Worm (Caenorhabditis elegans) whole organism, late embryonic: ENCODE data around the gene ttr-6.

Experiments used
- C08G9.2 ChIP-seq: sonication (generic microtip); optimal IDR thresholded peaks from 2 replicates; lab custom pipeline; 2016; ENCODE audit warnings: mild to moderate bottlenecking, missing genetic modification characterization, moderate library complexity, missing compliant biosample characterization
- F13H6.1 ChIP-seq: sonication (generic microtip); optimal IDR thresholded peaks from 2 replicates; lab custom pipeline; 2016; ENCODE audit warnings: missing genetic modification characterization, missing compliant biosample characterization
- K09A11.1 ChIP-seq: sonication (generic microtip); optimal IDR thresholded peaks from 2 replicates; lab custom pipeline; 2017; ENCODE audit warnings: antibody characterized with exemption, mild to moderate bottlenecking, missing genetic modification characterization, missing compliant biosample characterization; ENCODE audit not compliant: insufficient read depth
- Y22D7AL.16 ChIP-seq: sonication (generic microtip); optimal IDR thresholded peaks from 2 replicates; lab custom pipeline; 2016; ENCODE audit warnings: missing genetic modification characterization, missing compliant biosample characterization
- ahr-1 ChIP-seq: sonication (generic microtip); optimal IDR thresholded peaks from 2 replicates; lab custom pipeline; 2016; ENCODE audit warnings: missing genetic modification characterization, missing compliant biosample characterization
- ama-1 ChIP-seq: fragments of 150-350 bp; optimal IDR thresholded peaks from 2 replicates; lab custom pipeline; 2014
- ceh-14 ChIP-seq: sonication (generic microtip); optimal IDR thresholded peaks from 2 replicates; lab custom pipeline; 2016; ENCODE audit warnings: missing genotype, missing genetic modification characterization, missing compliant biosample characterization
- ceh-18 ChIP-seq: sonication (generic microtip); optimal IDR thresholded peaks from 2 replicates; lab custom pipeline; 2016; ENCODE audit warnings: missing genetic modification characterization, missing compliant biosample characterization
- ceh-19 ChIP-seq: fragments of 200-800 bp; sonication (Bioruptor generic); optimal IDR thresholded peaks from 2 replicates; lab custom pipeline; 2018; ENCODE audit warnings: mild to moderate bottlenecking, missing genetic modification characterization, missing compliant biosample characterization
- ceh-22 ChIP-seq: sonication (generic microtip); optimal IDR thresholded peaks from 2 replicates; lab custom pipeline; 2017; ENCODE audit warnings: missing biosample characterization, missing genetic modification characterization
- ceh-30 ChIP-seq: fragments of 150-350 bp; optimal IDR thresholded peaks from 2 replicates; lab custom pipeline; 2014; ENCODE audit warnings: missing biosample characterization, missing genetic modification characterization
- ceh-31 ChIP-seq: sonication (generic microtip); optimal IDR thresholded peaks from 2 replicates; lab custom pipeline; 2016; ENCODE audit warnings: missing genetic modification characterization, missing compliant biosample characterization
- ceh-34 ChIP-seq: sonication (generic microtip); optimal IDR thresholded peaks from 2 replicates; lab custom pipeline; 2016; ENCODE audit warnings: mild to moderate bottlenecking, missing genetic modification characterization, missing compliant biosample characterization
- ceh-45 ChIP-seq: fragments of 200-800 bp; sonication (Bioruptor generic); IDR thresholded peaks from 2 replicates; pipeline ENCODE4 v1.3.6; 2022; ENCODE audit warnings: missing genetic modification reagents, missing genetic modification characterization, missing compliant biosample characterization
- ceh-9 ChIP-seq: sonication (generic microtip); optimal IDR thresholded peaks from 2 replicates; lab custom pipeline; 2016; ENCODE audit warnings: mild to moderate bottlenecking, missing genetic modification characterization, inconsistent platforms, missing compliant biosample characterization
- che-1 ChIP-seq: sonication (generic microtip); optimal IDR thresholded peaks from 2 replicates; lab custom pipeline; 2016; ENCODE audit warnings: mild to moderate bottlenecking, missing genetic modification characterization, missing compliant biosample characterization
- dmd-4 ChIP-seq: sonication (generic microtip); optimal IDR thresholded peaks from 2 replicates; lab custom pipeline; 2016; ENCODE audit warnings: borderline replicate concordance, missing genetic modification characterization, missing compliant biosample characterization
- dve-1 ChIP-seq: sonication (generic microtip); optimal IDR thresholded peaks from 2 replicates; lab custom pipeline; 2017; ENCODE audit warnings: antibody characterized with exemption, mild to moderate bottlenecking, missing genetic modification characterization, missing compliant biosample characterization
- elt-2 ChIP-seq: sonication (generic microtip); optimal IDR thresholded peaks from 2 replicates; lab custom pipeline; 2016; ENCODE audit warnings: missing genetic modification reagents, missing genetic modification characterization, missing compliant biosample characterization
- elt-4 ChIP-seq: sonication (generic microtip); optimal IDR thresholded peaks from 2 replicates; lab custom pipeline; 2016; ENCODE audit warnings: missing genetic modification characterization, missing compliant biosample characterization
- ets-4 ChIP-seq: sonication (generic microtip); optimal IDR thresholded peaks from 2 replicates; lab custom pipeline; 2016; ENCODE audit warnings: missing genetic modification characterization, missing compliant biosample characterization
- fkh-10 ChIP-seq: fragments of 150-350 bp; optimal IDR thresholded peaks from 2 replicates; lab custom pipeline; 2014; ENCODE audit warnings: missing biosample characterization, missing genetic modification reagents, missing genetic modification characterization
- gmeb-2 ChIP-seq: sonication (generic microtip); optimal IDR thresholded peaks from 2 replicates; lab custom pipeline; 2016; ENCODE audit warnings: missing genetic modification characterization, inconsistent platforms, missing compliant biosample characterization
- hlh-15 ChIP-seq: sonication (generic microtip); optimal IDR thresholded peaks from 2 replicates; lab custom pipeline; 2016; ENCODE audit warnings: missing genetic modification characterization, missing compliant biosample characterization
- hlh-30 ChIP-seq: sonication (generic microtip); optimal IDR thresholded peaks from 2 replicates; lab custom pipeline; 2017; ENCODE audit warnings: antibody characterized with exemption, missing genetic modification characterization, missing compliant biosample characterization; ENCODE audit not compliant: insufficient read depth
- hlh-6 ChIP-seq: sonication (generic microtip); optimal IDR thresholded peaks from 2 replicates; lab custom pipeline; 2016; ENCODE audit warnings: missing genotype, missing genetic modification characterization, missing compliant biosample characterization
- hlh-8 ChIP-seq: sonication (generic microtip); optimal IDR thresholded peaks from 2 replicates; lab custom pipeline; 2016; ENCODE audit warnings: missing genotype, missing genetic modification characterization, missing compliant biosample characterization
- lim-6 ChIP-seq: sonication (generic microtip); optimal IDR thresholded peaks from 2 replicates; lab custom pipeline; 2016; ENCODE audit warnings: missing genetic modification characterization, missing compliant biosample characterization
- lin-11 ChIP-seq: fragments of 200-800 bp; sonication (Bioruptor generic); optimal IDR thresholded peaks from 2 replicates; lab custom pipeline; 2018; ENCODE audit warnings: mild to moderate bottlenecking, missing genetic modification characterization, missing compliant biosample characterization
- madf-2 ChIP-seq: sonication (generic microtip); optimal IDR thresholded peaks from 2 replicates; lab custom pipeline; 2017; ENCODE audit warnings: missing genetic modification characterization, missing compliant biosample characterization
- odd-2 ChIP-seq: sonication (generic microtip); optimal IDR thresholded peaks from 2 replicates; lab custom pipeline; 2017; ENCODE audit warnings: antibody characterized with exemption, mild to moderate bottlenecking, missing genetic modification characterization, missing compliant biosample characterization
- pag-3 ChIP-seq: sonication (generic microtip); optimal IDR thresholded peaks from 2 replicates; lab custom pipeline; 2016; ENCODE audit warnings: missing compliant biosample characterization, missing genetic modification characterization, borderline replicate concordance
- pax-1 ChIP-seq: fragments of 150-350 bp; optimal IDR thresholded peaks from 2 replicates; lab custom pipeline; 2014; ENCODE audit warnings: missing biosample characterization, missing genetic modification characterization
- pqm-1 ChIP-seq: sonication (generic microtip); optimal IDR thresholded peaks from 2 replicates; lab custom pipeline; 2016; ENCODE audit warnings: missing genetic modification characterization, missing compliant biosample characterization
- pros-1 ChIP-seq: fragments of 150-350 bp; optimal IDR thresholded peaks from 2 replicates; lab custom pipeline; 2014; ENCODE audit warnings: missing biosample characterization, missing genetic modification reagents, missing genetic modification characterization
- ref-2 ChIP-seq: sonication (generic microtip); optimal IDR thresholded peaks from 2 replicates; lab custom pipeline; 2016; ENCODE audit warnings: missing genetic modification characterization, missing compliant biosample characterization
- sdc-2 ChIP-seq: sonication (generic microtip); optimal IDR thresholded peaks from 2 replicates; lab custom pipeline; 2016; ENCODE audit warnings: missing genotype, missing genetic modification characterization, missing compliant biosample characterization
- sox-2 ChIP-seq: fragments of 200-800 bp; sonication (Bioruptor generic); IDR thresholded peaks from 2 replicates; pipeline ENCODE4 v1.3.6; 2022; ENCODE audit warnings: missing genetic modification reagents, missing genetic modification characterization, missing compliant biosample characterization
- sox-4 ChIP-seq: sonication (generic microtip); optimal IDR thresholded peaks from 2 replicates; lab custom pipeline; 2017; ENCODE audit warnings: mild to moderate bottlenecking, missing genetic modification characterization, inconsistent platforms, missing compliant biosample characterization
- ttx-3 ChIP-seq: sonication (generic microtip); optimal IDR thresholded peaks from 2 replicates; lab custom pipeline; 2016; ENCODE audit warnings: missing genetic modification reagents, missing genetic modification characterization, missing compliant biosample characterization
- unc-42 ChIP-seq: sonication (generic microtip); optimal IDR thresholded peaks from 2 replicates; lab custom pipeline; 2016; ENCODE audit warnings: missing genotype, missing genetic modification characterization, missing compliant biosample characterization
- unc-55 ChIP-seq: sonication (generic microtip); optimal IDR thresholded peaks from 2 replicates; lab custom pipeline; 2017; ENCODE audit warnings: missing biosample characterization, missing genetic modification reagents, missing genetic modification characterization
- unc-86 ChIP-seq: sonication (generic microtip); optimal IDR thresholded peaks from 2 replicates; lab custom pipeline; 2016; ENCODE audit warnings: missing genetic modification characterization, missing compliant biosample characterization
- ztf-16 ChIP-seq: sonication (generic microtip); optimal IDR thresholded peaks from 2 replicates; lab custom pipeline; 2017; ENCODE audit warnings: missing genetic modification characterization, missing compliant biosample characterization

Gene ttr-6

ce11 chrX:6609717-6610116 lies 12.8 kb upstream of the ttr-6 start, which contains the start of gene C25B8.8 (continued):
- TF ChIP-seq pros-1 (tag; lab: Kevin White, UChicago): no peak
- TF ChIP-seq hlh-6 (tag; lab: Kevin White, UChicago): no peak
- TF ChIP-seq pqm-1 (tag; lab: Kevin White, UChicago): no peak

DNA sequence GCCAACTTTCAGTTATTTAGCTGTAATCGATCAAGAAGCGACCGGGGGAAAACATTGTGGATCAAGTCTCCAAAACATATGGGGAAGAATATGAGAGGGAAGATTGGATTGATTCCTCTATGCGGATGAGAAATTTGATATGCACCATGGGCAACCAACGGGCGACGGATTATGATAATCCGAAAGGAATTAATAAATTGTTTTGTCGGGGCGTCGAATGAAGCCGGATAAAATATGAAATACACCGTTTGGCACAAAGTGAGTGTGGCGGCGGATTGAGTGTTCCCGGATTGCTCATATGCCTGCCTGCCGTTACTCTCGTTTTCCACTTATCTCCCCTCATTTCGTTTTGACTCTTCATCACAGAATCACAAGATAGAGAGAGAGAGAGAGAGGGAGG lies 12.3 kb upstream of the ttr-6 start:
- TF ChIP-seq ahr-1: no peak
- no peak for TF ChIP-seq unc-42 (tag; lab: Kevin White, UChicago)
- TF ChIP-seq ceh-18: no peak
- no peak for TF ChIP-seq ceh-9 (tag; lab: Kevin White, UChicago)
- TF ChIP-seq fkh-10 (GFP tag; lab: Kevin White, UChicago): no peak
- no peak for TF ChIP-seq ceh-22 (tag; lab: Kevin White, UChicago)
- TF ChIP-seq hlh-8 (tag; lab: Kevin White, UChicago): no peak
- no peak for TF ChIP-seq sox-2 (GFP tag; lab: Robert Waterston, UW)
- TF ChIP-seq unc-86 (tag; lab: Kevin White, UChicago): no peak
- no peak for TF ChIP-seq ceh-45 (GFP tag; lab: Robert Waterston, UW)
- TF ChIP-seq C08G9.2: no peak
- TF ChIP-seq K09A11.1 (tag; lab: Kevin White, UChicago): no peak
- no peak for TF ChIP-seq Y22D7AL.16
- TF ChIP-seq sdc-2 (tag; lab: Kevin White, UChicago): no peak
- no peak for TF ChIP-seq ama-1 (lab: Kevin White, UChicago)
- TF ChIP-seq ceh-31 (tag; lab: Kevin White, UChicago): no peak
- TF ChIP-seq pag-3: no peak
- TF ChIP-seq, all 69 proteins: peak for 0

DNA sequence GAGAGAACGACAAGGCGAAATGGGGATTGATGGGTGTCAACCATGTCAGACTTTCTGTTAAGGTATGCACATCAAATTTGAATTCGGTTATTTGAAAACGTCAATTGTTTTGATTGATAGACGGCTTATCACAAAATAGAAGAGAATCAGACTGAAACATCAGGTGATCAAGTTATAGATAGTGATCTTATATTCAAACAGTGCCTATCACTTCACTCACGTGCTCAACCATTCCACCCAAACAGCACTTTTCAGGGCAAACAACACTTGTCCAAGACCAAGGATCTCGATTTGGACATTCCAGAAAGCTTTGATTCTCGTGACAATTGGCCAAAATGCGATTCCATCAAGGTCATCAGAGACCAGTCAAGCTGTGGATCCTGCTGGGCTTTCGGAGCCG lies 10.7 kb upstream of the ttr-6 start:
- no peak for TF ChIP-seq ceh-30 (tag; lab: Kevin White, UChicago)
- TF ChIP-seq ztf-16 (tag; lab: Kevin White, UChicago): no peak
- no peak for TF ChIP-seq ceh-19 (GFP tag; lab: Kevin White, UChicago)
- TF ChIP-seq unc-42 (tag; lab: Kevin White, UChicago): no peak
- TF ChIP-seq ama-1 (lab: Kevin White, UChicago): no peak
- no peak for TF ChIP-seq ttx-3 (tag; lab: Kevin White, UChicago)
- TF ChIP-seq sdc-2 (tag; lab: Kevin White, UChicago): no peak
- no peak for TF ChIP-seq odd-2 (tag; lab: Kevin White, UChicago)
- no peak for TF ChIP-seq ceh-14 (tag; lab: Kevin White, UChicago)
- TF ChIP-seq che-1: no peak
- TF ChIP-seq dmd-4 (tag; lab: Kevin White, UChicago): no peak
- TF ChIP-seq Y22D7AL.16: no peak
- TF ChIP-seq elt-4 (tag; lab: Kevin White, UChicago): no peak
- TF ChIP-seq fkh-10 (GFP tag; lab: Kevin White, UChicago): no peak
- TF ChIP-seq gmeb-2 (tag; lab: Kevin White, UChicago): no peak
- TF ChIP-seq lin-11 (tag; lab: Kevin White, UChicago): no peak
- no peak for TF ChIP-seq pag-3
- TF ChIP-seq, all 69 proteins: peak for 0

ce11 chrX:6606991-6607390 lies 10.1 kb upstream of the ttr-6 start, which contains the start of gene cpr-6:
cpr-6 (plus strand) TSS chrX:6607207.
- TF ChIP-seq ceh-22 (tag; lab: Kevin White, UChicago): no peak
- no peak for TF ChIP-seq ahr-1
- peak; percentile 98 for TF ChIP-seq elt-2 (tag; lab: Kevin White, UChicago)
- no peak for TF ChIP-seq dve-1 (tag; lab: Kevin White, UChicago)

DNA sequence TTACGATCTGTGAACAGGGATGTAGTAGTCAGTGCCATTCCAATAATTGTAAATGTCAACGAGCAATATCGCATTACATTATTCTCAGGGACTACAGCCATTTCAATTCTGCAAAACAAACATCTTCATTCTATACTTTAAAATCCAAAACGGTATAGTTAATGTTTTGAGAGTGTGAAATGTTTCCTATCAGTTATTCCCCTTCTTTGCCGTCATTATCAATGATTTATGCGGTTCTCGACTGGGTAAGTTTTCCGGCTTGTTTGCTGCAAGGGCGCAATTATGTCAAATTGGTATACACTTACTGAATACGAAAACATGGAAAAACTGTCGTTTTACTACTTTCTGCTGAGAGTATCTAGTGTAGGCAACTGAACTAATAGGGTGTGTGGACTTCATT lies 6.2 kb upstream of the ttr-6 start, which contains the start of gene F23G4.1:
Gene F23G4.1 (minus strand): TSS at position 101 of the 400 bp plus-strand sequence.
- TF ChIP-seq unc-55 (GFP tag; lab: Kevin White, UChicago) (no peak), ref-2 (tag; lab: Kevin White, UChicago) (no peak), F13H6.1 (tag; lab: Kevin White, UChicago) (no peak), fkh-10 (GFP tag; lab: Kevin White, UChicago) (no peak), hlh-15 (tag; lab: Kevin White, UChicago) (no peak), madf-2 (tag; lab: Kevin White, UChicago) (no peak), ets-4 (tag; lab: Kevin White, UChicago) (no peak), pros-1 (tag; lab: Kevin White, UChicago) (no peak), Y22D7AL.16 (no peak), pag-3 (no peak), hlh-30 (no peak), ceh-34 (no peak), lin-11 (tag; lab: Kevin White, UChicago) (no peak), lim-6 (tag; lab: Kevin White, UChicago) (no peak), sox-4 (tag; lab: Kevin White, UChicago) (no peak), pax-1 (tag; lab: Kevin White, UChicago) (no peak), pqm-1 (tag; lab: Kevin White, UChicago) (no peak)
- TF ChIP-seq, all 69 proteins: peak for 0
